Worm (Caenorhabditis elegans) whole organism, L2 larva: ENCODE data around the gene D1054.5.

Experiments
- mab-5 ChIP-seq: fragments of 150-350 bp; optimal IDR thresholded peaks from 2 replicates; lab custom pipeline; 2014; ENCODE audit warnings: missing biosample characterization, missing genetic modification characterization
- nhr-237 ChIP-seq: fragments of 150-350 bp; optimal IDR thresholded peaks from 2 replicates; lab custom pipeline; 2014; ENCODE audit warnings: missing biosample characterization, missing genetic modification characterization
- sma-3 ChIP-seq: sonication (generic microtip); optimal IDR thresholded peaks from 2 replicates; lab custom pipeline; 2016; ENCODE audit warnings: missing genetic modification reagents, missing genetic modification characterization, missing compliant biosample characterization

ce11 chrV:10747263-10747951 lies 29.0 kb downstream of the D1054.5 start, which contains the start of the genes selt-1.2 and F28H7.2:
- TF ChIP-seq nhr-237 (tag; lab: Kevin White, UChicago) (no peak), sma-3 (no peak), mab-5 (tag; lab: Kevin White, UChicago) (no peak)
